Worm (Caenorhabditis elegans): Measurements from ENCODE around the gene Y47D3A.32.

Y47D3A.32 gene

DNA sequence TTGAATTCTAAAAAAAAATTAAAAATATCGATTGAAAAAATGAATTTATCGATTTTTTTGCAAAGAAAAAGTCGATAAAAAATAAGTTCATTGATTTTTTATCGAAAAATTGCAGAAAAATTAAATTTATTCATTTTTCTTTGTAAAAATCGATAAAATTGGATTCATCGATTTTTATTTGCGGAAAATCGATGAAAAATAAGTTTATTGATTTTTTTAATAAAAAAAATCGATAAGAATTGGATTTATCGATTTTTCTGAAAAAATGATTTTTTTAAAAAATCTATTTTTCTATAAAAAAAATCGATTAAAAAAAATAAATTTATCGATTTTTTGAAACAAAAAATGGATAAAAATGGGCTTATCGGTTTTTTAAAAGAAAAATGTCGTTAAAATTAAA, 27.8 kb downstream of the Y47D3A.32 start:
- no peak for TF ChIP-seq ceh-2 (tag; optimal IDR thresholded peaks at IDR 0.05)
- TF ChIP-seq ceh-48 (tag; optimal IDR thresholded peaks at IDR 0.05): peak; percentile 42

DNA sequence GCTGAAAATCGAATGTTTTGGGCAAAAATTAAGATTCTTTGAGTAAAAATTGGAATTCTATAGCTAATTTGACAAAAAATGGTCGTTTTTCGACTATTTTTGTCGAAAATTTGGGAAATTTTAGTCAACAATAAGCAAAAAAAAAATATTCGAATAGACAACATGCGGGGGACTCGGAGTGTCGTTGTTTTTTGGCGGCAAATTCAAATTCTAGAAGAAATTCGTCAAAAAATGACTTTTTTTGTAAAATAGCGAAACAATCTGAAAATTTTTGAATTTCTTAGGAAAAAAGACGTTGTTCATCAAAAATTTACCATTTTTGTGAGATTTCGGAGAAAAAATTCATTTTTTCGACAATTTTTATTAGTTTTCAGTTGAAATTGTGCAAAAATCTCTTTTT, 31.5 kb downstream of the Y47D3A.32 start:
- TF ChIP-seq dmd-4 (tag; optimal IDR thresholded peaks at IDR 0.05; ENCODE audit: borderline replicate concordance) (no peak), unc-42 (tag; optimal IDR thresholded peaks at IDR 0.05) (no peak), ceh-30 (tag; optimal IDR thresholded peaks at IDR 0.05) (no peak), ceh-45 (GFP tag; IDR thresholded peaks at IDR 0.05) (no peak), elt-2 (tag; optimal IDR thresholded peaks at IDR 0.05) (no peak), ceh-31 (tag; optimal IDR thresholded peaks at IDR 0.05) (no peak), nhr-11 (tag; optimal IDR thresholded peaks at IDR 0.05) (no peak), ceh-22 (tag; optimal IDR thresholded peaks at IDR 0.05) (no peak), pqm-1 (tag; optimal IDR thresholded peaks at IDR 0.05) (no peak), ceh-48 (tag; optimal IDR thresholded peaks at IDR 0.05) (no peak), dve-1 (tag; optimal IDR thresholded peaks at IDR 0.05) (no peak)

DNA sequence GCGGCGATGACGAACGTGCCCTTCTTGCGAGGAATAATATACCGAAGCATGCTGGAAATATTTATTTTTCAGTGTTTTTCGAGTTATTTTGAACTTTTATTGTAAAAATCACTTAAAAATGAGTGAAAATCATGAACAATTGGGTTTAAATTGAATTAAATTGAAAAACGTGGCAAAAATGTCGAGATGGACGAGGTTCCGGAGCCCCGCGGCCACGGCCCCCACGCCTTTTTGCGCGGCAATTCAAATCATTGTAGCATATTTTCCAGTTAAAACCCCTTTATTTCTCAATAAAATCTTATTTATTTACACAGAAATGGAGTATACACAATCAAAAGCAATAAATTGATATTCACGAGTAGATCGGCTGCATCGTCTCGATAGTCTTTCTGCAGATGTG, 33.9 kb downstream of the Y47D3A.32 start:
- peak; percentile 43 for TF ChIP-seq ceh-14 (tag; optimal IDR thresholded peaks at IDR 0.05)
- peak; percentile 67 for TF ChIP-seq ets-4 (tag; optimal IDR thresholded peaks at IDR 0.05)
- TF ChIP-seq hlh-15 (tag; optimal IDR thresholded peaks at IDR 0.05): no peak
- TF ChIP-seq sox-4 (tag; optimal IDR thresholded peaks at IDR 0.05): no peak
- no peak for TF ChIP-seq rnt-1 (tag; optimal IDR thresholded peaks at IDR 0.05)
- no peak for TF ChIP-seq odd-2 (tag; optimal IDR thresholded peaks at IDR 0.05)
- no peak for TF ChIP-seq ahr-1 (tag; optimal IDR thresholded peaks at IDR 0.05)
- no peak for TF ChIP-seq lim-6 (tag; optimal IDR thresholded peaks at IDR 0.05)
- TF ChIP-seq ref-2 (tag; optimal IDR thresholded peaks at IDR 0.05): no peak
- TF ChIP-seq tbx-2 (tag; optimal IDR thresholded peaks at IDR 0.05): peak; percentile 71
- no peak for TF ChIP-seq nhr-232 (tag; optimal IDR thresholded peaks at IDR 0.05)
- no peak for TF ChIP-seq pat-9 (tag; optimal IDR thresholded peaks at IDR 0.05)
- peak; percentile 51 for TF ChIP-seq zip-5 (tag; optimal IDR thresholded peaks at IDR 0.05)
- TF ChIP-seq pros-1 (tag; optimal IDR thresholded peaks at IDR 0.05): no peak
- peak; percentile 68 for TF ChIP-seq mec-3 (tag; optimal IDR thresholded peaks at IDR 0.05; ENCODE audit: borderline replicate concordance)
- no peak for TF ChIP-seq ceh-48 (tag; optimal IDR thresholded peaks at IDR 0.05)
- no peak for TF ChIP-seq ztf-16 (tag; optimal IDR thresholded peaks at IDR 0.05)
- no peak for TF ChIP-seq ama-1 (optimal IDR thresholded peaks at IDR 0.05)
- no peak for TF ChIP-seq pha-2 (tag; optimal IDR thresholded peaks at IDR 0.05)
- TF ChIP-seq pax-1 (tag; optimal IDR thresholded peaks at IDR 0.05): no peak
- TF ChIP-seq tbx-7 (tag; optimal IDR thresholded peaks at IDR 0.05): peak; percentile 61
- no peak for TF ChIP-seq hlh-13 (GFP tag; optimal IDR thresholded peaks at IDR 0.05)
- no peak for TF ChIP-seq ceh-45 (GFP tag; IDR thresholded peaks at IDR 0.05)
- TF ChIP-seq nfya-1 (tag; optimal IDR thresholded peaks at IDR 0.05): no peak
- no peak for TF ChIP-seq ceh-9 (tag; optimal IDR thresholded peaks at IDR 0.05)
- TF ChIP-seq pha-4 (tag; optimal IDR thresholded peaks at IDR 0.05): no peak
- no peak for TF ChIP-seq ceh-19 (GFP tag; optimal IDR thresholded peaks at IDR 0.05)
- TF ChIP-seq ceh-31 (tag; optimal IDR thresholded peaks at IDR 0.05): peak; percentile 84
- no peak for TF ChIP-seq npax-4 (tag; optimal IDR thresholded peaks at IDR 0.05)
- TF ChIP-seq ceh-6 (GFP tag; optimal IDR thresholded peaks at IDR 0.05): no peak
- no peak for TF ChIP-seq nhr-11 (tag; optimal IDR thresholded peaks at IDR 0.05)
- peak; percentile 71 for TF ChIP-seq unc-42 (tag; optimal IDR thresholded peaks at IDR 0.05)
- peak; percentile 34 for TF ChIP-seq hlh-8 (tag; optimal IDR thresholded peaks at IDR 0.05)
- no peak for TF ChIP-seq hlh-6 (tag; optimal IDR thresholded peaks at IDR 0.05)
- peak; percentile 84 for TF ChIP-seq C08G9.2 (tag; optimal IDR thresholded peaks at IDR 0.05)
- no peak for TF ChIP-seq eyg-1 (tag; optimal IDR thresholded peaks at IDR 0.05)
- TF ChIP-seq dmd-4 (tag; optimal IDR thresholded peaks at IDR 0.05; ENCODE audit: borderline replicate concordance): no peak
- TF ChIP-seq sdc-2 (tag; optimal IDR thresholded peaks at IDR 0.05): no peak
- no peak for TF ChIP-seq K02D7.2 (tag; optimal IDR thresholded peaks at IDR 0.05)
- no peak for TF ChIP-seq syd-9 (tag; optimal IDR thresholded peaks at IDR 0.05)
- no peak for TF ChIP-seq pqm-1 (tag; optimal IDR thresholded peaks at IDR 0.05)
- no peak for TF ChIP-seq dve-1 (tag; optimal IDR thresholded peaks at IDR 0.05)
- peak; percentile 11 for TF ChIP-seq elt-2 (tag; optimal IDR thresholded peaks at IDR 0.05)
- TF ChIP-seq fax-1 (tag; optimal IDR thresholded peaks at IDR 0.05): peak; percentile 14
- TF ChIP-seq fkh-6 (tag; optimal IDR thresholded peaks at IDR 0.05): no peak
- TF ChIP-seq che-1 (tag; optimal IDR thresholded peaks at IDR 0.05): no peak
